Worm (Caenorhabditis elegans) whole organism, L4 larva: ENCODE measurements around the gene col-181.

Experiments
- F49E8.2 ChIP-seq: sonication (generic microtip); optimal IDR thresholded peaks from 2 replicates; lab custom pipeline; 2016; ENCODE audit warnings: missing compliant biosample characterization, mild to moderate bottlenecking, missing genetic modification characterization, borderline replicate concordance
- T26A8.4 ChIP-seq: fragments of 200-800 bp; sonication (Bioruptor generic); IDR thresholded peaks from 2 replicates; pipeline ENCODE4 v1.3.6; 2022; ENCODE audit warnings: missing genetic modification characterization, missing compliant biosample characterization
- aha-1 ChIP-seq: fragments of 150-350 bp; peaks from one replicate; lab custom pipeline; 2014; ENCODE audit warnings: missing biosample characterization, missing genetic modification characterization
- ama-1 ChIP-seq: fragments of 150-350 bp; optimal IDR thresholded peaks from 2 replicates; lab custom pipeline; 2014; ENCODE audit warnings: inconsistent platforms, mixed read lengths
- egl-27 ChIP-seq: sonication (generic microtip); optimal IDR thresholded peaks from 3 replicates; lab custom pipeline; 2017; ENCODE audit warnings: missing biosample characterization, missing genetic modification reagents, missing genetic modification characterization
- fos-1 ChIP-seq: fragments of 150-350 bp; optimal IDR thresholded peaks from 2 replicates; lab custom pipeline; 2014; ENCODE audit warnings: missing biosample characterization, missing genetic modification characterization
- lin-39 ChIP-seq: fragments of 150-350 bp; optimal IDR thresholded peaks from 2 replicates; lab custom pipeline; 2014; ENCODE audit warnings: missing biosample characterization, missing genetic modification reagents, missing genetic modification characterization
- nhr-111 ChIP-seq: fragments of 200-800 bp; sonication (Bioruptor generic); optimal IDR thresholded peaks from 2 replicates; lab custom pipeline; 2018; ENCODE audit warnings: mild to moderate bottlenecking, missing genetic modification characterization, missing compliant biosample characterization
- nhr-237 ChIP-seq: sonication (generic microtip); optimal IDR thresholded peaks from 2 replicates; lab custom pipeline; 2017; ENCODE audit warnings: missing biosample characterization, missing genetic modification characterization
- nhr-76 ChIP-seq: fragments of 150-350 bp; optimal IDR thresholded peaks from 2 replicates; lab custom pipeline; 2014; ENCODE audit warnings: missing biosample characterization, missing genetic modification characterization
- unc-130 ChIP-seq: sonication (generic microtip); optimal IDR thresholded peaks from 2 replicates; lab custom pipeline; 2016; ENCODE audit warnings: missing genetic modification reagents, missing genetic modification characterization, missing compliant biosample characterization
- zip-2 ChIP-seq: fragments of 150-350 bp; optimal IDR thresholded peaks from 2 replicates; lab custom pipeline; 2014; ENCODE audit warnings: missing biosample characterization, missing genetic modification characterization

ce11 chrX:12097995-12098394 lies 6.7 kb upstream of the col-181 start:
- TF ChIP-seq ama-1, result no peak
- no peak for TF ChIP-seq unc-130
- no peak for TF ChIP-seq nhr-76 (tag; lab: Kevin White, UChicago)
- no peak for TF ChIP-seq T26A8.4 (GFP tag; lab: Robert Waterston, UW)
- no peak for TF ChIP-seq egl-27 (tag; lab: Kevin White, UChicago)
- TF ChIP-seq aha-1 (tag; lab: Kevin White, UChicago), result peak; percentile 90
- TF ChIP-seq nhr-111, result no peak
- no peak for TF ChIP-seq lin-39 (tag; lab: Kevin White, UChicago)
- TF ChIP-seq fos-1 (tag; lab: Kevin White, UChicago), result no peak
- TF ChIP-seq F49E8.2 (tag; lab: Kevin White, UChicago), result no peak
- no peak for TF ChIP-seq zip-2
- no peak for TF ChIP-seq nhr-237 (tag; lab: Kevin White, UChicago)
